Worm (Caenorhabditis elegans) whole organism, late embryonic: ENCODE measurements around the gene Y46C8AL.11.

Source experiments
- C38D4.7 ChIP-seq: fragments of 200-800 bp; sonication (Bioruptor generic); optimal IDR thresholded peaks from 2 replicates; lab custom pipeline; 2018; ENCODE audit warnings: mild to moderate bottlenecking, missing genetic modification characterization, moderate library complexity, missing compliant biosample characterization
- F13H6.1 ChIP-seq: sonication (generic microtip); optimal IDR thresholded peaks from 2 replicates; lab custom pipeline; 2016; ENCODE audit warnings: missing genetic modification characterization, missing compliant biosample characterization
- Y22D7AL.16 ChIP-seq: sonication (generic microtip); optimal IDR thresholded peaks from 2 replicates; lab custom pipeline; 2016; ENCODE audit warnings: missing genetic modification characterization, missing compliant biosample characterization
- ceh-14 ChIP-seq: sonication (generic microtip); optimal IDR thresholded peaks from 2 replicates; lab custom pipeline; 2016; ENCODE audit warnings: missing genotype, missing genetic modification characterization, missing compliant biosample characterization
- ceh-18 ChIP-seq: sonication (generic microtip); optimal IDR thresholded peaks from 2 replicates; lab custom pipeline; 2016; ENCODE audit warnings: missing genetic modification characterization, missing compliant biosample characterization
- ceh-19 ChIP-seq: fragments of 200-800 bp; sonication (Bioruptor generic); optimal IDR thresholded peaks from 2 replicates; lab custom pipeline; 2018; ENCODE audit warnings: mild to moderate bottlenecking, missing genetic modification characterization, missing compliant biosample characterization
- ceh-2 ChIP-seq: sonication (generic microtip); optimal IDR thresholded peaks from 2 replicates; lab custom pipeline; 2016; ENCODE audit warnings: missing genotype, missing genetic modification characterization, missing compliant biosample characterization
- ceh-22 ChIP-seq: sonication (generic microtip); optimal IDR thresholded peaks from 2 replicates; lab custom pipeline; 2017; ENCODE audit warnings: missing biosample characterization, missing genetic modification characterization
- ceh-24 ChIP-seq: sonication (generic microtip); optimal IDR thresholded peaks from 2 replicates; lab custom pipeline; 2016; ENCODE audit warnings: mild to moderate bottlenecking, missing genetic modification characterization, missing compliant biosample characterization
- ceh-31 ChIP-seq: sonication (generic microtip); optimal IDR thresholded peaks from 2 replicates; lab custom pipeline; 2016; ENCODE audit warnings: missing genetic modification characterization, missing compliant biosample characterization
- ceh-34 ChIP-seq: sonication (generic microtip); optimal IDR thresholded peaks from 2 replicates; lab custom pipeline; 2016; ENCODE audit warnings: mild to moderate bottlenecking, missing genetic modification characterization, missing compliant biosample characterization
- ceh-6 ChIP-seq: fragments of 200-800 bp; sonication (Bioruptor generic); optimal IDR thresholded peaks from 2 replicates; lab custom pipeline; 2018; ENCODE audit warnings: mild to moderate bottlenecking, missing genetic modification characterization, missing compliant biosample characterization
- ceh-9 ChIP-seq: sonication (generic microtip); optimal IDR thresholded peaks from 2 replicates; lab custom pipeline; 2016; ENCODE audit warnings: mild to moderate bottlenecking, missing genetic modification characterization, inconsistent platforms, missing compliant biosample characterization
- dve-1 ChIP-seq: sonication (generic microtip); optimal IDR thresholded peaks from 2 replicates; lab custom pipeline; 2017; ENCODE audit warnings: antibody characterized with exemption, mild to moderate bottlenecking, missing genetic modification characterization, missing compliant biosample characterization
- ets-4 ChIP-seq: sonication (generic microtip); optimal IDR thresholded peaks from 2 replicates; lab custom pipeline; 2016; ENCODE audit warnings: missing genetic modification characterization, missing compliant biosample characterization
- fkh-10 ChIP-seq: fragments of 150-350 bp; optimal IDR thresholded peaks from 2 replicates; lab custom pipeline; 2014; ENCODE audit warnings: missing biosample characterization, missing genetic modification reagents, missing genetic modification characterization
- fkh-6 ChIP-seq: sonication (generic microtip); optimal IDR thresholded peaks from 2 replicates; lab custom pipeline; 2016; ENCODE audit warnings: missing genetic modification characterization, missing compliant biosample characterization
- hlh-13 ChIP-seq: fragments of 200-800 bp; sonication (Bioruptor generic); optimal IDR thresholded peaks from 2 replicates; lab custom pipeline; 2018; ENCODE audit warnings: mild to moderate bottlenecking, missing genetic modification characterization, missing compliant biosample characterization
- hlh-30 ChIP-seq: sonication (generic microtip); optimal IDR thresholded peaks from 2 replicates; lab custom pipeline; 2017; ENCODE audit warnings: antibody characterized with exemption, missing genetic modification characterization, missing compliant biosample characterization; ENCODE audit not compliant: insufficient read depth
- hlh-6 ChIP-seq: sonication (generic microtip); optimal IDR thresholded peaks from 2 replicates; lab custom pipeline; 2016; ENCODE audit warnings: missing genotype, missing genetic modification characterization, missing compliant biosample characterization
- hlh-8 ChIP-seq: sonication (generic microtip); optimal IDR thresholded peaks from 2 replicates; lab custom pipeline; 2016; ENCODE audit warnings: missing genotype, missing genetic modification characterization, missing compliant biosample characterization
- lin-11 ChIP-seq: fragments of 200-800 bp; sonication (Bioruptor generic); optimal IDR thresholded peaks from 2 replicates; lab custom pipeline; 2018; ENCODE audit warnings: mild to moderate bottlenecking, missing genetic modification characterization, missing compliant biosample characterization
- madf-2 ChIP-seq: sonication (generic microtip); optimal IDR thresholded peaks from 2 replicates; lab custom pipeline; 2017; ENCODE audit warnings: missing genetic modification characterization, missing compliant biosample characterization
- mec-3 ChIP-seq: sonication (generic microtip); optimal IDR thresholded peaks from 2 replicates; lab custom pipeline; 2016; ENCODE audit warnings: borderline replicate concordance, missing genetic modification characterization, missing compliant biosample characterization
- nhr-11 ChIP-seq: fragments of 150-350 bp; optimal IDR thresholded peaks from 2 replicates; lab custom pipeline; 2014; ENCODE audit warnings: missing biosample characterization, missing genetic modification characterization
- odd-2 ChIP-seq: sonication (generic microtip); optimal IDR thresholded peaks from 2 replicates; lab custom pipeline; 2017; ENCODE audit warnings: antibody characterized with exemption, mild to moderate bottlenecking, missing genetic modification characterization, missing compliant biosample characterization
- pha-2 ChIP-seq: sonication (generic microtip); optimal IDR thresholded peaks from 2 replicates; lab custom pipeline; 2017; ENCODE audit warnings: mild to moderate bottlenecking, missing genetic modification characterization, missing compliant biosample characterization
- pros-1 ChIP-seq: fragments of 150-350 bp; optimal IDR thresholded peaks from 2 replicates; lab custom pipeline; 2014; ENCODE audit warnings: missing biosample characterization, missing genetic modification reagents, missing genetic modification characterization
- ref-2 ChIP-seq: sonication (generic microtip); optimal IDR thresholded peaks from 2 replicates; lab custom pipeline; 2016; ENCODE audit warnings: missing genetic modification characterization, missing compliant biosample characterization
- sdc-2 ChIP-seq: sonication (generic microtip); optimal IDR thresholded peaks from 2 replicates; lab custom pipeline; 2016; ENCODE audit warnings: missing genotype, missing genetic modification characterization, missing compliant biosample characterization
- sox-2 ChIP-seq: fragments of 200-800 bp; sonication (Bioruptor generic); IDR thresholded peaks from 2 replicates; pipeline ENCODE4 v1.3.6; 2022; ENCODE audit warnings: missing genetic modification reagents, missing genetic modification characterization, missing compliant biosample characterization
- sox-4 ChIP-seq: sonication (generic microtip); optimal IDR thresholded peaks from 2 replicates; lab custom pipeline; 2017; ENCODE audit warnings: mild to moderate bottlenecking, missing genetic modification characterization, inconsistent platforms, missing compliant biosample characterization
- syd-9 ChIP-seq: sonication (generic microtip); optimal IDR thresholded peaks from 2 replicates; lab custom pipeline; 2016; ENCODE audit warnings: mild to moderate bottlenecking, missing genetic modification characterization, moderate library complexity, missing compliant biosample characterization
- unc-3 ChIP-seq, 2 experiments: fragments of 200-800 bp in 1 of 2; sonication (Bioruptor generic) in 1 of 2; sonication (generic microtip) in 1 of 2; conservative IDR thresholded peaks in 1 of 2; optimal IDR thresholded peaks in 1 of 2; 2 replicates each; pipeline versions ENCODE4 v1.3.6 to Lab custom; 2016 to 2022; ENCODE audit warnings: missing compliant biosample characterization in 2 of 2, missing genetic modification characterization in 2 of 2, missing genetic modification reagents in 1 of 2
- unc-55 ChIP-seq: sonication (generic microtip); optimal IDR thresholded peaks from 2 replicates; lab custom pipeline; 2017; ENCODE audit warnings: missing biosample characterization, missing genetic modification reagents, missing genetic modification characterization
- unc-86 ChIP-seq: sonication (generic microtip); optimal IDR thresholded peaks from 2 replicates; lab custom pipeline; 2016; ENCODE audit warnings: missing genetic modification characterization, missing compliant biosample characterization

The Y46C8AL.11 gene

DNA sequence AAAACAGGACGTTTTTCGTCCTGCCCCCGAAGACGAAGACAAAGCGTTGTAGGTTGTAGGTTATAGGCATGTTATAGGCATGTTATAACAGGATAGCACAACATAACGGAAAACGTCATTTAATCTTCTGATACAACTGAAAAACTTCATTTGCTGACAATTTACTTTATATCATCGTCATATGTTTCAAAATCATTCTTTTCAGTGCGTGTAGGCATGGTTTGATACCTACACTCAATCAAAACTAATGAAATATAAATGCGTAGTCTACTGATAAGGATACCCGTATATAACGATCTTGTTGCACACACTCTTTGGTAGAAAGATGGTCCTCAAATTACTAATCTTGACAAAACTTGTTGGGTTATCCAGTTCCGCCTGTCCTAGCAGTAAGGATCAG, 13.6 kb downstream of the Y46C8AL.11 start, which contains the start of gene clec-74:
Gene clec-74 (plus strand): TSS at position 301 of the 400 bp plus-strand sequence.
- no peak for TF ChIP-seq hlh-8
- TF ChIP-seq F13H6.1 (tag; lab: Kevin White, UChicago) = no peak
- TF ChIP-seq unc-86 (tag; lab: Kevin White, UChicago) = no peak
- no peak for TF ChIP-seq fkh-10 (GFP tag; lab: Kevin White, UChicago)
- no peak for TF ChIP-seq ceh-22 (tag; lab: Kevin White, UChicago)
- TF ChIP-seq ceh-6 (GFP tag; lab: Kevin White, UChicago) = no peak
- no peak for TF ChIP-seq ceh-34 (tag; lab: Kevin White, UChicago)
- TF ChIP-seq Y22D7AL.16 (tag; lab: Kevin White, UChicago) = no peak
- TF ChIP-seq unc-55 (GFP tag; lab: Kevin White, UChicago) = no peak
- TF ChIP-seq unc-3 (GFP tag; conservative IDR thresholded peaks at IDR 0.05; lab: Robert Waterston, UW) = no peak
- TF ChIP-seq unc-3 (tag; optimal IDR thresholded peaks at IDR 0.05; lab: Kevin White, UChicago) = no peak
- TF ChIP-seq ceh-31 = no peak
- TF ChIP-seq syd-9 = no peak
- no peak for TF ChIP-seq lin-11
- TF ChIP-seq ceh-19 (GFP tag; lab: Kevin White, UChicago) = no peak
- no peak for TF ChIP-seq ceh-9
- no peak for TF ChIP-seq sdc-2 (tag; lab: Kevin White, UChicago)
- no peak for TF ChIP-seq odd-2 (tag; lab: Kevin White, UChicago)
- no peak for TF ChIP-seq ceh-14 (tag; lab: Kevin White, UChicago)
- no peak for TF ChIP-seq sox-2 (GFP tag; lab: Robert Waterston, UW)

DNA sequence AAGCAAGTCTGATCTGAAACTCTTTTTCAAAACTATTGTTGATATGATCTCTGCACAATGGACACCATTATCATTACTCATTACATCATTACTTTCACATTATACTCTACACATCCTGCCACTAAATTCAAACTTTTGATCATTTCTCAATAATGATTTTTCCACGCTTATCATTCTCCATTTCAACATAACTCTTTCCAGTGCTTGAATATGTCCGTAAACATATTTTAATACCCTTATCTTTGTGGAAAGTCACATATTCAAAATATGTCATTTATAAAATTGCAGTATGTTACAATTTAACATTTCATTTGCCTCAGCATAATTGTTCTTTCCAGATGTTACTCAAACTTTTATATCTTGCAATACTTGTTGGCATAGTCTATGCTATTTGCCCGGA, 17.3 kb downstream of the Y46C8AL.11 start, which contains the start of gene clec-75:
Gene clec-75 (plus strand): TSS at position 339 of the 400 bp plus-strand sequence.
- no peak for TF ChIP-seq fkh-6
- no peak for TF ChIP-seq unc-3 (GFP tag; conservative IDR thresholded peaks at IDR 0.05; lab: Robert Waterston, UW)
- no peak for TF ChIP-seq unc-3 (tag; optimal IDR thresholded peaks at IDR 0.05; lab: Kevin White, UChicago)
- no peak for TF ChIP-seq sox-2 (GFP tag; lab: Robert Waterston, UW)
- no peak for TF ChIP-seq sox-4
- no peak for TF ChIP-seq hlh-13 (GFP tag; lab: Kevin White, UChicago)
- no peak for TF ChIP-seq ceh-2 (tag; lab: Kevin White, UChicago)
- TF ChIP-seq ets-4 = no peak
- no peak for TF ChIP-seq madf-2 (tag; lab: Kevin White, UChicago)
- TF ChIP-seq nhr-11 (tag; lab: Kevin White, UChicago) = no peak
- no peak for TF ChIP-seq syd-9
- TF ChIP-seq ceh-14 (tag; lab: Kevin White, UChicago) = no peak
- no peak for TF ChIP-seq ceh-31

DNA sequence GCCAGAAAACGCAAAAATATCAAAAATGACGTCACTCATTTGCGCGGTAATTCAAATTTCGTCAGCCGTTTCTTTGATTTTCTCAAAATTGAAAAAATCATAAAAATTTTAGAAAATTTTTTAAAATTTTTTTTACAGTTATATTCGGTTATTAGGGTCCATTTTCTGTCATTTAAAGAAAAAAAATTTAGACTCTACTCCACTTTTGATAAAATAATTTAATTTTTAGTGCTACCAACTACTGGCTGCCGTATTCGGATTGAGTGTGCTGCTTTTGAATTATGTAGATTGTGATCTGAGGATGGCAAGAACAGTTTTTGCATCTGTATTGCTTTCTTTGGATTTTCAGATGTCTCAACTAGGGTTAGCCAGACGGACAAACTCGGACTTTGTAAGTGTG, 19.5 kb downstream of the Y46C8AL.11 start, which contains the start of gene Y46C8AM.1:
Gene Y46C8AM.1 (plus strand): TSS at position 301 of the 400 bp plus-strand sequence.
- TF ChIP-seq dve-1 (tag; lab: Kevin White, UChicago) = no peak
- no peak for TF ChIP-seq pha-2 (tag; lab: Kevin White, UChicago)
- TF ChIP-seq, all 69 proteins: peak for 0

DNA sequence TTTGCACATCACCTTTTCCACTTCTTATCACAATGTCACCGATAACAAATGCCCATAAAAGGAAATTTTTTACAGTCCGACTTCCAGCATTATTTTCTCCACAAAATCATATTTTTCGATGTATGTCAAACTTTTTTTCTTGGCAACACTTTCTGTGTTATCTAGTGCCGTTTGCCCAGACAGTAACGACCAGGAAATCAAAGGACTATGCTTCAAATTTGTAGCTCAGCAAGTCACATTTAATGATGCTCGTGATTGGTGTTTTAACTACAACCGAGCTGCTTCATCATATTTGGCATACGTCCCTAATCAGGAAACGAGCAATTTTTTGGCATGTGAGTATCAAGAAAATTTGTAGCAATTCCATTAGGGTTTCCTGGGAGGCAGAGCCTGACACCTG, 20.4 kb downstream of the Y46C8AL.11 start:
- TF ChIP-seq hlh-6 (tag; lab: Kevin White, UChicago) (no peak), pros-1 (tag; lab: Kevin White, UChicago) (no peak), ref-2 (tag; lab: Kevin White, UChicago) (no peak), fkh-6 (no peak), hlh-30 (no peak), ceh-18 (no peak), fkh-10 (GFP tag; lab: Kevin White, UChicago) (no peak), mec-3 (no peak), pha-2 (tag; lab: Kevin White, UChicago) (no peak), C38D4.7 (GFP tag; lab: Kevin White, UChicago) (no peak), ceh-24 (no peak)
